Worm (Caenorhabditis elegans) whole organism, mixed stage, embryonic: Measurements from ENCODE around the gene dsb-2.

Experiments
- ces-1 ChIP-seq: fragments of 150-350 bp; optimal IDR thresholded peaks from 2 replicates; lab custom pipeline; 2014; ENCODE audit warnings: missing biosample characterization, missing genetic modification reagents, missing genetic modification characterization
- lsy-2 ChIP-seq: fragments of 150-350 bp; optimal IDR thresholded peaks from 2 replicates; lab custom pipeline; 2014; ENCODE audit warnings: missing biosample characterization, missing genetic modification characterization
- unc-39 ChIP-seq: fragments of 150-350 bp; optimal IDR thresholded peaks from 2 replicates; lab custom pipeline; 2014; ENCODE audit warnings: missing biosample characterization, missing genetic modification characterization
- unc-62 ChIP-seq: fragments of 150-350 bp; optimal IDR thresholded peaks from 2 replicates; lab custom pipeline; 2014; ENCODE audit warnings: missing biosample characterization, missing genetic modification reagents, missing genetic modification characterization

- TF ChIP-seq unc-62 (GFP tag; lab: Kevin White, UChicago) = no peak
- TF ChIP-seq ces-1 (GFP tag; lab: Kevin White, UChicago) = no peak
- TF ChIP-seq lsy-2 (tag; lab: Kevin White, UChicago) = no peak
- TF ChIP-seq unc-39 (tag; lab: Kevin White, UChicago) = no peak
These were observed 4.6 kb upstream of the dsb-2 start for ce11 chrII:14406117-14406935.
